Worm (Caenorhabditis elegans) whole organism, young adult: ENCODE data around the gene F59F3.6.

Experiments used
- B0261.1 ChIP-seq: sonication (generic microtip); optimal IDR thresholded peaks from 2 replicates; lab custom pipeline; 2016; ENCODE audit warnings: mild to moderate bottlenecking, missing genetic modification characterization, moderate library complexity, missing compliant biosample characterization
- B0336.3 ChIP-seq: fragments of 200-800 bp; sonication (Bioruptor generic); IDR thresholded peaks from 2 replicates; pipeline ENCODE4 v1.3.6; 2022; ENCODE audit warnings: missing genetic modification characterization, missing compliant biosample characterization
- D2030.7 ChIP-seq: fragments of 200-800 bp; sonication (Bioruptor generic); IDR thresholded peaks from 2 replicates; pipeline ENCODE4 v1.3.6; 2022; ENCODE audit warnings: missing genetic modification reagents, missing genetic modification characterization, missing compliant biosample characterization
- F22D6.2 ChIP-seq: sonication (generic microtip); optimal IDR thresholded peaks from 2 replicates; lab custom pipeline; 2016; ENCODE audit warnings: mild to moderate bottlenecking, missing genetic modification characterization, missing compliant biosample characterization
- F23B12.7 ChIP-seq: sonication (generic microtip); optimal IDR thresholded peaks from 2 replicates; lab custom pipeline; 2017; ENCODE audit warnings: missing genetic modification characterization, mild to moderate bottlenecking, missing compliant biosample characterization, antibody characterized with exemption, moderate library complexity; ENCODE audit not compliant: insufficient read depth
- F39B2.1 ChIP-seq: fragments of 200-800 bp; sonication (Bioruptor generic); IDR thresholded peaks from 2 replicates; pipeline ENCODE4 v1.3.6; 2022; ENCODE audit warnings: missing genetic modification reagents, missing genetic modification characterization, missing compliant biosample characterization
- K11D2.4 ChIP-seq: fragments of 200-800 bp; sonication (Bioruptor generic); IDR thresholded peaks from 2 replicates; pipeline ENCODE4 v1.3.6; 2022; ENCODE audit warnings: missing genetic modification reagents, missing genetic modification characterization, missing compliant biosample characterization
- T07F8.4 ChIP-seq: sonication (generic microtip); optimal IDR thresholded peaks from 2 replicates; lab custom pipeline; 2016; ENCODE audit warnings: mild to moderate bottlenecking, missing genetic modification characterization, moderate library complexity, missing compliant biosample characterization
- Y53G8AR.9 ChIP-seq: fragments of 200-800 bp; sonication (Bioruptor generic); conservative IDR thresholded peaks from 2 replicates; pipeline ENCODE4 v1.3.6; 2022; ENCODE audit warnings: missing genetic modification reagents, missing genetic modification characterization, missing compliant biosample characterization
- ama-1 ChIP-seq, 3 experiments: fragments of 150-350 bp in 1 of 3; sonication (generic microtip) in 2 of 3; optimal IDR thresholded peaks; 2 replicates each; lab custom pipeline; 2014 to 2018; ENCODE audit warnings: missing biosample characterization in 2 of 3, missing genetic modification characterization in 2 of 3, missing genetic modification reagents in 2 of 3
- aptf-2 ChIP-seq: fragments of 200-800 bp; sonication (Bioruptor generic); conservative IDR thresholded peaks from 2 replicates; pipeline ENCODE4 v1.3.6; 2022; ENCODE audit warnings: missing genetic modification reagents, missing genetic modification characterization, missing compliant biosample characterization
- ccch-3 ChIP-seq: fragments of 200-800 bp; sonication (Bioruptor generic); optimal IDR thresholded peaks from 2 replicates; lab custom pipeline; 2018; ENCODE audit warnings: mild to moderate bottlenecking, missing genetic modification characterization, missing compliant biosample characterization
- ceh-100 ChIP-seq: fragments of 200-800 bp; sonication (Bioruptor generic); IDR thresholded peaks from 2 replicates; pipeline ENCODE4 v1.3.6; 2022; ENCODE audit warnings: missing genetic modification reagents, missing genetic modification characterization, missing compliant biosample characterization
- chd-7 ChIP-seq: sonication (generic microtip); optimal IDR thresholded peaks from 2 replicates; lab custom pipeline; 2016; ENCODE audit warnings: mild to moderate bottlenecking, missing genetic modification characterization, moderate library complexity, missing compliant biosample characterization
- die-1 ChIP-seq: sonication (generic microtip); optimal IDR thresholded peaks from 2 replicates; lab custom pipeline; 2016; ENCODE audit warnings: missing genotype, mild to moderate bottlenecking, missing genetic modification characterization, missing compliant biosample characterization
- dox-1 ChIP-seq: fragments of 200-800 bp; sonication (Bioruptor generic); IDR thresholded peaks from 2 replicates; pipeline ENCODE4 v1.3.6; 2022; ENCODE audit warnings: missing genetic modification reagents, missing genetic modification characterization, missing compliant biosample characterization
- efl-1 ChIP-seq: fragments of 150-350 bp; optimal IDR thresholded peaks from 2 replicates; lab custom pipeline; 2014; ENCODE audit warnings: missing biosample characterization, missing genetic modification reagents, missing genetic modification characterization
- egl-18 ChIP-seq: fragments of 200-800 bp; sonication (Bioruptor generic); IDR thresholded peaks from 2 replicates; pipeline ENCODE4 v1.3.6; 2022; ENCODE audit warnings: missing genetic modification reagents, missing genetic modification characterization, missing compliant biosample characterization
- ekl-4 ChIP-seq: fragments of 200-800 bp; sonication (Bioruptor generic); IDR thresholded peaks from 2 replicates; pipeline ENCODE4 v1.3.6; 2022; ENCODE audit warnings: missing genetic modification reagents, missing genetic modification characterization, missing compliant biosample characterization
- him-1 ChIP-seq: sonication (generic microtip); optimal IDR thresholded peaks from 2 replicates; lab custom pipeline; 2016; ENCODE audit warnings: missing genotype, missing genetic modification reagents, missing genetic modification characterization, missing compliant biosample characterization
- hmg-1.2 ChIP-seq: fragments of 200-800 bp; sonication (Bioruptor generic); IDR thresholded peaks from 2 replicates; pipeline ENCODE4 v1.3.6; 2022; ENCODE audit warnings: missing genetic modification reagents, missing genetic modification characterization, missing compliant biosample characterization
- hmg-20 ChIP-seq: fragments of 200-800 bp; sonication (Bioruptor generic); IDR thresholded peaks from 2 replicates; pipeline ENCODE4 v1.3.6; 2022; ENCODE audit warnings: missing genetic modification reagents, missing genetic modification characterization, missing compliant biosample characterization
- lag-1 ChIP-seq: fragments of 200-800 bp; sonication (Bioruptor generic); IDR thresholded peaks from 2 replicates; pipeline ENCODE4 v1.3.6; 2022; ENCODE audit warnings: missing genetic modification reagents, missing genetic modification characterization, missing compliant biosample characterization
- let-526 ChIP-seq: fragments of 200-800 bp; sonication (Bioruptor generic); IDR thresholded peaks from 2 replicates; pipeline ENCODE4 v1.3.6; 2022; ENCODE audit warnings: missing genetic modification reagents, missing genetic modification characterization, missing compliant biosample characterization
- lir-1 ChIP-seq: fragments of 200-800 bp; sonication (Bioruptor generic); conservative IDR thresholded peaks from 2 replicates; pipeline ENCODE4 v1.3.6; 2022; ENCODE audit warnings: missing genetic modification reagents, missing genetic modification characterization, missing compliant biosample characterization
- lsy-27 ChIP-seq: sonication (generic microtip); optimal IDR thresholded peaks from 2 replicates; lab custom pipeline; 2017; ENCODE audit warnings: missing genetic modification characterization, mild to moderate bottlenecking, missing compliant biosample characterization, antibody characterized with exemption, missing genotype, borderline replicate concordance; ENCODE audit not compliant: insufficient read depth
- madf-8 ChIP-seq: fragments of 200-800 bp; sonication (Bioruptor generic); conservative IDR thresholded peaks from 2 replicates; pipeline ENCODE4 v1.3.6; 2022; ENCODE audit warnings: missing genetic modification reagents, missing genetic modification characterization, missing compliant biosample characterization
- nfya-2 ChIP-seq: fragments of 200-800 bp; sonication (Bioruptor generic); IDR thresholded peaks from 2 replicates; pipeline ENCODE4 v1.3.6; 2022; ENCODE audit warnings: missing genetic modification reagents, missing genetic modification characterization, missing compliant biosample characterization
- nfyb-1 ChIP-seq: fragments of 200-800 bp; sonication (Bioruptor generic); IDR thresholded peaks from 2 replicates; pipeline ENCODE4 v1.3.6; 2022; ENCODE audit warnings: missing genetic modification reagents, missing genetic modification characterization, missing compliant biosample characterization
- pha-4 ChIP-seq: fragments of 150-350 bp; sonication (generic microtip); optimal IDR thresholded peaks from 2 replicates; lab custom pipeline; 2014; ENCODE audit warnings: missing biosample characterization, missing genetic modification reagents, missing genetic modification characterization
- rcor-1 ChIP-seq: fragments of 200-800 bp; sonication (Bioruptor generic); IDR thresholded peaks from 2 replicates; pipeline ENCODE4 v1.3.6; 2022; ENCODE audit warnings: missing genetic modification reagents, missing genetic modification characterization, missing compliant biosample characterization
- sea-2 ChIP-seq: fragments of 200-800 bp; sonication (Bioruptor generic); IDR thresholded peaks from 2 replicates; pipeline ENCODE4 v1.3.6; 2022; ENCODE audit warnings: missing genetic modification characterization, missing compliant biosample characterization
- snpc-3.4 ChIP-seq: sonication (generic microtip); optimal IDR thresholded peaks from 2 replicates; lab custom pipeline; 2017; ENCODE audit warnings: missing genetic modification characterization, mild to moderate bottlenecking, missing compliant biosample characterization, antibody characterized with exemption, moderate library complexity, missing genotype, missing genetic modification reagents
- snpc-4 ChIP-seq, 5 experiments: fragments of 150-350 bp in 1 of 5; sonication (generic microtip) in 4 of 5; optimal IDR thresholded peaks; 2 replicates each; lab custom pipeline; 2014 to 2018; ENCODE audit warnings: missing genetic modification characterization in 5 of 5, missing biosample characterization in 3 of 5, antibody characterized with exemption in 2 of 5, mild to moderate bottlenecking in 2 of 5, missing compliant biosample characterization in 2 of 5, missing genotype in 2 of 5, moderate library complexity in 2 of 5, missing genetic modification reagents in 1 of 5
- sptf-2 ChIP-seq: fragments of 200-800 bp; sonication (Bioruptor generic); optimal IDR thresholded peaks from 2 replicates; lab custom pipeline; 2018; ENCODE audit warnings: mild to moderate bottlenecking, missing genetic modification characterization, missing compliant biosample characterization
- tbp1 ChIP-seq: fragments of 200-800 bp; sonication (Bioruptor generic); optimal IDR thresholded peaks from 2 replicates; lab custom pipeline; 2018; ENCODE audit warnings: mild to moderate bottlenecking, missing genetic modification characterization, missing compliant biosample characterization
- unc-130 ChIP-seq: sonication (generic microtip); optimal IDR thresholded peaks from 2 replicates; lab custom pipeline; 2016; ENCODE audit warnings: missing genetic modification reagents, missing genetic modification characterization, missing compliant biosample characterization
- unc-62 ChIP-seq: fragments of 150-350 bp; optimal IDR thresholded peaks from 2 replicates; lab custom pipeline; 2014; ENCODE audit warnings: missing biosample characterization, missing genetic modification reagents, missing genetic modification characterization
- zfh-2 ChIP-seq: fragments of 200-800 bp; sonication (Bioruptor generic); conservative IDR thresholded peaks from 2 replicates; pipeline ENCODE4 v1.3.6; 2022; ENCODE audit warnings: missing genetic modification reagents, missing genetic modification characterization, missing compliant biosample characterization
- ztf-22 ChIP-seq: fragments of 200-800 bp; sonication (Bioruptor generic); optimal IDR thresholded peaks from 2 replicates; lab custom pipeline; 2018; ENCODE audit warnings: mild to moderate bottlenecking, missing genetic modification characterization, moderate library complexity, missing compliant biosample characterization
- ztf-28 ChIP-seq: fragments of 200-800 bp; sonication (Bioruptor generic); IDR thresholded peaks from 2 replicates; pipeline ENCODE4 v1.3.6; 2022; ENCODE audit warnings: missing genetic modification reagents, missing genetic modification characterization, missing compliant biosample characterization

F59F3.6 gene

ce11 chrX:11031047-11031695 lies 32.1 kb upstream of the F59F3.6 start (continued):
- TF ChIP-seq unc-130 (GFP tag; lab: Kevin White, UChicago) (no peak), F22D6.2 (tag; lab: Kevin White, UChicago) (peak; percentile 2), B0261.1 (tag; lab: Kevin White, UChicago) (no peak), ztf-28 (GFP tag; lab: Robert Waterston, UW) (no peak), ceh-100 (GFP tag; lab: Robert Waterston, UW) (0 out of 2 replicates have a peak, but pooled peaks have one; percentile 19), D2030.7 (GFP tag; lab: Robert Waterston, UW) (peak; percentile 26; the same call in 1 of the 2 replicates), ekl-4 (GFP tag; lab: Robert Waterston, UW) (peak; percentile 75), snpc-4 (GFP tag; optimal IDR thresholded peaks at IDR 0.05; lab: Kevin White, UChicago) (peak; percentile 50), snpc-4 (tag; optimal IDR thresholded peaks at IDR 0.05; lab: Kevin White, UChicago) (peak in 1 of 4 experiments; percentile 46), die-1 (tag; lab: Kevin White, UChicago) (peak; percentile 21), lag-1 (GFP tag; lab: Robert Waterston, UW) (no peak), nfya-2 (GFP tag; lab: Robert Waterston, UW) (no peak), chd-7 (tag; lab: Kevin White, UChicago) (peak; percentile 43), lsy-27 (no peak), lir-1 (0 out of 2 replicates have a peak, but pooled peaks have one; percentile 47), nfyb-1 (peak; percentile 80), ccch-3 (GFP tag; lab: Kevin White, UChicago) (no peak), unc-62 (no peak), dox-1 (GFP tag; lab: Robert Waterston, UW) (peak; percentile 90), hmg-1.2 (GFP tag; lab: Robert Waterston, UW) (peak; percentile 82), egl-18 (GFP tag; lab: Robert Waterston, UW) (peak; percentile 77; the same call in 1 of the 2 replicates), snpc-3.4 (tag; lab: Kevin White, UChicago) (peak; percentile 21), hmg-20 (GFP tag; lab: Robert Waterston, UW) (peak; percentile 31), let-526 (GFP tag; lab: Robert Waterston, UW) (no peak; the same call in 1 of the 2 replicates), tbp1 (GFP tag; lab: Kevin White, UChicago) (peak; percentile 34)

DNA sequence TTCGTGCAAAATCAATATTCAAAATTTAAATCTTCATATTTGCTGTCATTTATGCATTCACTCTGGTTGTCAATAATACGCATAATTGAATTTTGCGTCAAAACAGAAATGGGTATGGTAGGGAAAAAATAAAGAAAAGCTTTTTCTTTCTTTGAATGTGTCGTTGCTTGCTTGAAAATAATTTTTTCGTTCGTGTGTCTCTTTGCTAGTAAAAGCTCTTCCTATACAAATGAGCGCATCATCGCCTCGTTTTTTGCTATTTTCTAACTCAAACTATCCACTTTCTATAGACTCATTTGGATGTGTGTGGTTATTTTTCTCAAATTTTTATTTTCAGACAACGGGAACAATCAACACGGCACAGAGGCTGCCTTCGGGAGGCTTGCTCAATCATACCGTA lies 29.5 kb upstream of the F59F3.6 start, which contains the start of gene ldb-1:
Gene ldb-1, plus strand, starts transcription at position 301 of the 400 bp plus-strand sequence.
- no peak for TF ChIP-seq sea-2
- no peak for TF ChIP-seq sptf-2 (GFP tag; lab: Kevin White, UChicago)
- no peak for TF ChIP-seq him-1 (tag; lab: Kevin White, UChicago)
- TF ChIP-seq zfh-2 (GFP tag; lab: Robert Waterston, UW) = no peak
- TF ChIP-seq ztf-28 (GFP tag; lab: Robert Waterston, UW) = no peak
- TF ChIP-seq pha-4 (tag; lab: Kevin White, UChicago) = no peak
- no peak for TF ChIP-seq rcor-1 (GFP tag; lab: Robert Waterston, UW)
- no peak for TF ChIP-seq ekl-4 (GFP tag; lab: Robert Waterston, UW)
- TF ChIP-seq unc-62 = no peak
- no peak for TF ChIP-seq madf-8 (GFP tag; lab: Robert Waterston, UW)
- TF ChIP-seq K11D2.4 (GFP tag; lab: Robert Waterston, UW) = no peak

- TF ChIP-seq aptf-2 (no peak), B0336.3 (GFP tag; lab: Robert Waterston, UW) (no peak), Y53G8AR.9 (no peak), ama-1 (optimal IDR thresholded peaks at IDR 0.05; lab: Kevin White, UChicago) (no peak), ama-1 (GFP tag; optimal IDR thresholded peaks at IDR 0.05; lab: Kevin White, UChicago) (no peak), him-1 (tag; lab: Kevin White, UChicago) (no peak), unc-62 (no peak), D2030.7 (GFP tag; lab: Robert Waterston, UW) (no peak), efl-1 (GFP tag; lab: Kevin White, UChicago) (no peak), hmg-1.2 (GFP tag; lab: Robert Waterston, UW) (no peak), ztf-22 (GFP tag; lab: Kevin White, UChicago) (no peak), F39B2.1 (no peak), F23B12.7 (no peak), T07F8.4 (tag; lab: Kevin White, UChicago) (no peak)
These were observed 17.0 kb upstream of the F59F3.6 start, which contains the start of gene egl-15 for ce11 chrX:11016100-11016499. egl-15 (plus strand) TSS chrX:11016400.
